Worm (Caenorhabditis elegans) whole organism, L4 larva: ENCODE results near the gene snf-6.

Experiments
- T20F7.1 ChIP-seq: fragments of 200-800 bp; sonication (Bioruptor generic); optimal IDR thresholded peaks from 2 replicates; lab custom pipeline; 2018; ENCODE audit warnings: mild to moderate bottlenecking, missing genetic modification characterization, missing compliant biosample characterization
- Y105C5A.15 ChIP-seq: fragments of 200-800 bp; sonication (Bioruptor generic); IDR thresholded peaks from 2 replicates; pipeline ENCODE4 v1.3.6; 2022; ENCODE audit warnings: missing genetic modification characterization, missing compliant biosample characterization
- ZK546.5 ChIP-seq, 2 experiments: sonication (generic microtip); optimal IDR thresholded peaks; 2 replicates each; lab custom pipeline; 2017; ENCODE audit warnings: missing biosample characterization in 2 of 2, missing genetic modification characterization in 2 of 2
- aha-1 ChIP-seq: fragments of 150-350 bp; peaks from one replicate; lab custom pipeline; 2014; ENCODE audit warnings: missing biosample characterization, missing genetic modification characterization
- ama-1 ChIP-seq: fragments of 150-350 bp; optimal IDR thresholded peaks from 2 replicates; lab custom pipeline; 2014; ENCODE audit warnings: inconsistent platforms, mixed read lengths
- arid-1 ChIP-seq: fragments of 200-800 bp; sonication (Bioruptor generic); conservative IDR thresholded peaks from 2 replicates; pipeline ENCODE4 v1.3.6; 2022; ENCODE audit warnings: missing genetic modification reagents, missing genetic modification characterization, missing compliant biosample characterization
- ceh-20 ChIP-seq: fragments of 200-800 bp; sonication (Bioruptor generic); IDR thresholded peaks from 2 replicates; pipeline ENCODE4 v1.3.6; 2022; ENCODE audit warnings: missing genetic modification reagents, missing genetic modification characterization, missing compliant biosample characterization
- ceh-28 ChIP-seq: fragments of 150-350 bp; optimal IDR thresholded peaks from 2 replicates; lab custom pipeline; 2014; ENCODE audit warnings: missing biosample characterization, missing genetic modification reagents, missing genetic modification characterization
- ceh-44 ChIP-seq: fragments of 200-800 bp; sonication (Bioruptor generic); IDR thresholded peaks from 2 replicates; pipeline ENCODE4 v1.3.6; 2022; ENCODE audit warnings: missing genetic modification reagents, missing genetic modification characterization, missing compliant biosample characterization
- daf-16 ChIP-seq, 3 experiments: sonication (generic microtip); optimal IDR thresholded peaks; 2 replicates each; lab custom pipeline; 2016 to 2017; ENCODE audit warnings: missing genetic modification characterization in 3 of 3, missing genetic modification reagents in 3 of 3, mild to moderate bottlenecking in 2 of 3, missing compliant biosample characterization in 2 of 3, missing biosample characterization in 1 of 3, moderate library complexity in 1 of 3
- daf-8 ChIP-seq: fragments of 200-800 bp; sonication (Bioruptor generic); IDR thresholded peaks from 2 replicates; pipeline ENCODE4 v1.3.6; 2022; ENCODE audit warnings: missing genetic modification characterization, missing compliant biosample characterization
- dpl-1 ChIP-seq: fragments of 150-350 bp; optimal IDR thresholded peaks from 2 replicates; lab custom pipeline; 2014; ENCODE audit warnings: missing biosample characterization, missing genetic modification reagents, missing genetic modification characterization
- egl-43 ChIP-seq: fragments of 200-800 bp; sonication (Bioruptor generic); IDR thresholded peaks from 2 replicates; pipeline ENCODE4 v1.3.6; 2022; ENCODE audit warnings: missing genetic modification reagents, missing genetic modification characterization, missing compliant biosample characterization
- hif-1 ChIP-seq, 2 experiments: sonication (generic microtip); optimal IDR thresholded peaks; 2 replicates each; lab custom pipeline; 2016 to 2017; ENCODE audit warnings: missing compliant biosample characterization in 2 of 2, missing genetic modification characterization in 2 of 2, missing genetic modification reagents in 2 of 2, missing genotype in 2 of 2, mild to moderate bottlenecking in 1 of 2
- hmg-1.1 ChIP-seq: fragments of 200-800 bp; sonication (Bioruptor generic); IDR thresholded peaks from 2 replicates; pipeline ENCODE4 v1.3.6; 2022; ENCODE audit warnings: missing genetic modification reagents, missing genetic modification characterization, missing compliant biosample characterization
- lin-1 ChIP-seq: fragments of 200-800 bp; sonication (Bioruptor generic); IDR thresholded peaks from 2 replicates; pipeline ENCODE4 v1.3.6; 2022; ENCODE audit warnings: missing genetic modification reagents, missing genetic modification characterization, missing compliant biosample characterization
- lin-13 ChIP-seq: fragments of 150-350 bp; optimal IDR thresholded peaks from 2 replicates; lab custom pipeline; 2014; ENCODE audit warnings: missing biosample characterization, missing genetic modification reagents, missing genetic modification characterization
- lin-38 ChIP-seq: fragments of 200-800 bp; sonication (Bioruptor generic); IDR thresholded peaks from 2 replicates; pipeline ENCODE4 v1.3.6; 2022; ENCODE audit warnings: missing genetic modification reagents, missing genetic modification characterization, missing compliant biosample characterization
- lsy-2 ChIP-seq, 2 experiments: fragments of 150-350 bp in 1 of 2; sonication (generic microtip) in 1 of 2; optimal IDR thresholded peaks; 2 replicates each; lab custom pipeline; 2014 to 2017; ENCODE audit warnings: missing biosample characterization in 2 of 2, missing genetic modification characterization in 2 of 2
- madf-5 ChIP-seq, 2 experiments: fragments of 200-800 bp; sonication (Bioruptor generic); IDR thresholded peaks; 2 replicates each; pipeline ENCODE4 v1.3.6; 2022; ENCODE audit warnings: missing compliant biosample characterization in 2 of 2, missing genetic modification characterization in 2 of 2
- mep-1 ChIP-seq: fragments of 150-350 bp; sonication (generic microtip); optimal IDR thresholded peaks from 3 replicates; lab custom pipeline; 2014; ENCODE audit warnings: missing biosample characterization, missing genetic modification characterization
- mes-2 ChIP-seq: sonication (generic microtip); optimal IDR thresholded peaks from 2 replicates; lab custom pipeline; 2016; ENCODE audit warnings: missing genotype, mild to moderate bottlenecking, missing genetic modification characterization, missing compliant biosample characterization; ENCODE audit not compliant: poor library complexity, severe bottlenecking
- mxl-2 ChIP-seq: fragments of 200-800 bp; sonication (Bioruptor generic); conservative IDR thresholded peaks from 2 replicates; pipeline ENCODE4 v1.3.6; 2022; ENCODE audit warnings: missing genetic modification reagents, missing genetic modification characterization, missing compliant biosample characterization
- nhr-6 ChIP-seq: fragments of 150-350 bp; optimal IDR thresholded peaks from 2 replicates; lab custom pipeline; 2014; ENCODE audit warnings: missing biosample characterization, missing genetic modification characterization
- rbr-2 ChIP-seq: sonication (generic microtip); optimal IDR thresholded peaks from 2 replicates; lab custom pipeline; 2016; ENCODE audit warnings: missing genotype, missing genetic modification characterization, missing compliant biosample characterization
- set-16 ChIP-seq: fragments of 200-800 bp; sonication (Bioruptor generic); IDR thresholded peaks from 2 replicates; pipeline ENCODE4 v1.3.6; 2022; ENCODE audit warnings: missing genetic modification reagents, missing genetic modification characterization, missing compliant biosample characterization
- snpc-1.2 ChIP-seq: fragments of 200-800 bp; sonication (Bioruptor generic); IDR thresholded peaks from 2 replicates; pipeline ENCODE4 v1.3.6; 2022; ENCODE audit warnings: missing genetic modification reagents, missing genetic modification characterization, missing compliant biosample characterization
- spr-1 ChIP-seq: sonication (generic microtip); optimal IDR thresholded peaks from 2 replicates; lab custom pipeline; 2016; ENCODE audit warnings: mild to moderate bottlenecking, missing genetic modification characterization, missing compliant biosample characterization
- spr-3 ChIP-seq: fragments of 200-800 bp; sonication (Bioruptor generic); optimal IDR thresholded peaks from 2 replicates; lab custom pipeline; 2018; ENCODE audit warnings: mild to moderate bottlenecking, missing genetic modification characterization, missing compliant biosample characterization
- unc-39 ChIP-seq: sonication (generic microtip); optimal IDR thresholded peaks from 2 replicates; lab custom pipeline; 2017; ENCODE audit warnings: missing biosample characterization, missing genetic modification characterization
- unc-62 ChIP-seq, 3 experiments: fragments of 150-350 bp in 1 of 3; sonication (generic microtip); optimal IDR thresholded peaks in 2 of 3; peaks in 1 of 3; 1 replicate in 1 of 3; 2 replicates in 2 of 3; lab custom pipeline; 2014 to 2017; ENCODE audit warnings: missing biosample characterization in 3 of 3, missing genetic modification characterization in 3 of 3, missing genetic modification reagents in 3 of 3, missing genotype in 1 of 3
- zag-1 ChIP-seq: fragments of 150-350 bp; optimal IDR thresholded peaks from 2 replicates; lab custom pipeline; 2014; ENCODE audit warnings: missing biosample characterization, missing genetic modification characterization
- zip-2 ChIP-seq: fragments of 150-350 bp; optimal IDR thresholded peaks from 2 replicates; lab custom pipeline; 2014; ENCODE audit warnings: missing biosample characterization, missing genetic modification characterization

Gene snf-6

ce11 chrIII:1558441-1559159 is 26.0 kb upstream of the snf-6 start, which contains the start of the genes eelo-1 and Y67D2.2 (continued):
- TF ChIP-seq mep-1 (tag; lab: Kevin White, UChicago), result peak; percentile 53
- no peak for TF ChIP-seq spr-1 (tag; lab: Kevin White, UChicago)
- TF ChIP-seq daf-16 (GFP tag; optimal IDR thresholded peaks at IDR 0.05; lab: Kevin White, UChicago), result no peak
- TF ChIP-seq daf-16 (tag; optimal IDR thresholded peaks at IDR 0.05; lab: Kevin White, UChicago), result peak; percentile 18

DNA sequence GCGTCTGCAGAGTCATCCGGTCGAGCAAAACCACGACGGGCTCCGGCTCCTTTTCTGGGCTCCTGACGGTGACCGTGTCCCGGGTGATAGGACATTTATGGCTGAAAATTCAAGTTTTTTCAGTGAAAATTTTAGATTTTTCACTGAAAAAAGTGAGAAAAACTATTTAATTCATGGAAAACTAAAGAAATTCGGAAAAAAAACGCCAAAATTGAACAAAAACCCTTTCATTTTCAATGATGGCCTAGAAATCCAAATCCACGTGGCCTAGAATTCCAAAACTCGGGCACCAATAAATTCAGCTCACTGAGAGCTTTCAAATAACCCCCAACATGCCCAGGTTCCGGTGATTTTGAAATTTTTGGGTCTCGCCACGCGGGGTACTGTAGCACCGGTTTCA is 21.7 kb upstream of the snf-6 start, which contains the start of gene ddx-35:
TSS of gene ddx-35 (minus strand) at position 101 of the 400 bp plus-strand sequence.
- TF ChIP-seq lsy-2 (tag; optimal IDR thresholded peaks at IDR 0.05; lab: Kevin White, UChicago), result no peak
- no peak for TF ChIP-seq arid-1 (GFP tag; lab: Robert Waterston, UW)
- TF ChIP-seq set-16 (GFP tag; lab: Robert Waterston, UW), result peak; percentile 37; the same call in 1 of the 2 replicates
- TF ChIP-seq hmg-1.1 (GFP tag; lab: Robert Waterston, UW), result no peak
- no peak for TF ChIP-seq nhr-6
- TF ChIP-seq, all 104 proteins: peak for 1

- TF ChIP-seq spr-3 (no peak), aha-1 (peak; percentile 60), madf-5 (GFP tag; IDR thresholded peaks at IDR 0.05; lab: Robert Waterston, UW) (no peak), nhr-6 (no peak), ceh-28 (tag; lab: Kevin White, UChicago) (peak; percentile 89)
Observed at ce11 chrIII:1543406-1544011, 10.9 kb upstream of the snf-6 start.

ce11 chrIII:1540100-1540695 is 7.6 kb upstream of the snf-6 start, which contains the start of the genes Y67D2.5 and cisd-3.2:
TSS of gene Y67D2.5 (minus strand) at chrIII:1540244.
TSS of gene cisd-3.2 (plus strand) at chrIII:1540493.
- TF ChIP-seq mes-2 (peak; percentile 92), unc-39 (tag; lab: Kevin White, UChicago) (no peak), ama-1 (no peak), lin-38 (GFP tag; lab: Robert Waterston, UW) (peak; percentile 92), lin-1 (GFP tag; lab: Robert Waterston, UW) (no peak), daf-8 (GFP tag; lab: Robert Waterston, UW) (no peak), egl-43 (GFP tag; lab: Robert Waterston, UW) (no peak), Y105C5A.15 (no peak), zag-1 (tag; lab: Kevin White, UChicago) (no peak), ceh-20 (no peak), lin-13 (peak; percentile 21), hif-1 (tag; optimal IDR thresholded peaks at IDR 0.05; lab: Kevin White, UChicago) (peak in 1 of 2 experiments; percentile 54), mxl-2 (GFP tag; lab: Robert Waterston, UW) (no peak), aha-1 (peak; percentile 94), ceh-44 (GFP tag; lab: Robert Waterston, UW) (no peak), T20F7.1 (GFP tag; lab: Kevin White, UChicago) (no peak), ZK546.5 (tag; optimal IDR thresholded peaks at IDR 0.05; lab: Kevin White, UChicago) (no peak), zip-2 (tag; lab: Kevin White, UChicago) (no peak), dpl-1 (GFP tag; lab: Kevin White, UChicago) (peak; percentile 40), lsy-2 (tag; optimal IDR thresholded peaks at IDR 0.05; lab: Kevin White, UChicago) (peak in 1 of 2 experiments; percentile 37), snpc-1.2 (no peak), unc-62 (GFP tag; optimal IDR thresholded peaks at IDR 0.05 in 1 of 2; lab: Kevin White, UChicago) (peak in 1 of 2 experiments; percentile 86), unc-62 (tag; optimal IDR thresholded peaks at IDR 0.05; lab: Kevin White, UChicago) (no peak), rbr-2 (tag; lab: Kevin White, UChicago) (no peak)
- TF ChIP-seq, all 104 proteins: peak for 8
